Fruit fly (Drosophila melanogaster): Measurements from ENCODE around the gene ppk22.

The ppk22 gene

DNA sequence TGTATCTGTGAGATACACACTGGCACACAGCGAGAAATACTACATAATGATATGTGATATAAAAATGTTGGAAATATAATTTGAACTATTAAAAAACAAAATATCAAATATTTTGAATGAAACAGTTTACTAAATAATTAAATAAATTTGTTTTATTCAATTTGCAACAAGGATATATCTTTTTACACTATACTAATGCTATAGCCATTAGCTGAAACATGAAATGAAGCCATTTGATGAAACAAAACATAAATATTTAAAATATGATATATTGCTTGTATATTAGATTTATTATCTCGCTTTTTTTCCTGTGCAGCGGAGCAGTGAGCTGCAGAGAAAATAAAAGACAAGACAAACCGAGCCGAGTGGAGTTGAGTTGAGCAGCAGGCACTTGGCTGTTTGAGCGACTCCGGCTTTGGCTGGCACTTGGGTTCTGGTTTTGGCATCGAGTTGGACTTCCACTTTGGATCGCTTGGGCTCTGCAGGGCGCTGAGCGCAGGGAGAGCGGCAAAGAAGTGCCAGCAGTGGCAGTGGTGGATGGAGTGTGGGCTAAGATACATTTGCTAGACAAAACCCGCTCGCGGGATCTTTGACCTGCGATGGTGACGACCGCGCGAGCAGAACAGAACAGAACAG lies 33.8 kb upstream of the ppk22 start (continued):
- TF ChIP-seq B-H2 (GFP tag; optimal IDR thresholded peaks at IDR 0.05): no peak
- no peak for TF ChIP-seq sc (optimal IDR thresholded peaks at IDR 0.05)
- TF ChIP-seq sc (GFP tag; optimal IDR thresholded peaks at IDR 0.05): peak; percentile 48
- TF ChIP-seq CG5245 (GFP tag; optimal IDR thresholded peaks at IDR 0.05): no peak
- no peak for TF ChIP-seq bigmax (GFP tag; optimal IDR thresholded peaks at IDR 0.05)
- TF ChIP-seq CG7372 (GFP tag; IDR thresholded peaks at IDR 0.05): no peak
- TF ChIP-seq MTF-1 (GFP tag; optimal IDR thresholded peaks at IDR 0.05; ENCODE audit: borderline replicate concordance): peak; percentile 40
- peak; percentile 40; the same call in 1 of the 3 replicates for TF ChIP-seq CG2889 (GFP tag; IDR thresholded peaks at IDR 0.05)
- peak in 1 of 2 experiments; percentile 30 for TF ChIP-seq Trl (optimal IDR thresholded peaks at IDR 0.05)
- no peak for TF ChIP-seq Trl (GFP tag; optimal IDR thresholded peaks at IDR 0.05)
- peak; percentile 62 for TF ChIP-seq CG6854 (GFP tag; optimal IDR thresholded peaks at IDR 0.05)
- TF ChIP-seq pum (GFP tag; optimal IDR thresholded peaks at IDR 0.05): no peak
- TF ChIP-seq chn (GFP tag; optimal IDR thresholded peaks at IDR 0.05): no peak
- TF ChIP-seq CG33557 (GFP tag; optimal IDR thresholded peaks at IDR 0.05): peak; percentile 89
- no peak for TF ChIP-seq CG8944 (GFP tag; optimal IDR thresholded peaks at IDR 0.05)
- no peak for TF ChIP-seq pzg (GFP tag; optimal IDR thresholded peaks at IDR 0.05)
- TF ChIP-seq ham (GFP tag; IDR thresholded peaks at IDR 0.05): no peak
- peak; percentile 57 for TF ChIP-seq CG6254 (GFP tag; optimal IDR thresholded peaks at IDR 0.05)
- peak; percentile 57 for TF ChIP-seq CG11696 (GFP tag; IDR thresholded peaks at IDR 0.05)
- no peak for TF ChIP-seq CG9797 (GFP tag; optimal IDR thresholded peaks at IDR 0.05)
- peak; percentile 34 for TF ChIP-seq CG32772 (GFP tag; IDR thresholded peaks at IDR 0.05)
- TF ChIP-seq CG4854 (GFP tag; optimal IDR thresholded peaks at IDR 0.05): no peak
- peak; percentile 86 for TF ChIP-seq CG6689 (GFP tag; IDR thresholded peaks at IDR 0.05)
- TF ChIP-seq CG10543 (GFP tag; optimal IDR thresholded peaks at IDR 0.05): no peak
- TF ChIP-seq p53 (GFP tag; optimal IDR thresholded peaks at IDR 0.05): no peak
- TF ChIP-seq gcm2 (GFP tag; optimal IDR thresholded peaks at IDR 0.05): no peak
- peak; percentile 40 for TF ChIP-seq CG6765 (GFP tag; optimal IDR thresholded peaks at IDR 0.05)
- TF ChIP-seq amos (GFP tag; IDR thresholded peaks at IDR 0.05; ENCODE audit: partially characterized antibody): no peak
- TF ChIP-seq CG15073 (GFP tag; optimal IDR thresholded peaks at IDR 0.05): no peak
- peak; percentile 73 for TF ChIP-seq cwo (GFP tag; optimal IDR thresholded peaks at IDR 0.05)
- no peak for TF ChIP-seq Hey (tag; optimal IDR thresholded peaks at IDR 0.05)
- no peak for TF ChIP-seq Dll (GFP tag; IDR thresholded peaks at IDR 0.05; ENCODE audit: partially characterized antibody)
- no peak for TF ChIP-seq Dfd (GFP tag; optimal IDR thresholded peaks at IDR 0.05)
- no peak for TF ChIP-seq wdn (GFP tag; IDR thresholded peaks at IDR 0.05)
- no peak for TF ChIP-seq fu2 (GFP tag; optimal IDR thresholded peaks at IDR 0.05)
- no peak for TF ChIP-seq CHES-1-like (GFP tag; optimal IDR thresholded peaks at IDR 0.05)
- TF ChIP-seq nerfin-2 (GFP tag; IDR thresholded peaks at IDR 0.05; ENCODE audit: partially characterized antibody): no peak
- TF ChIP-seq az2 (GFP tag; optimal IDR thresholded peaks at IDR 0.05): peak; percentile 67
- TF ChIP-seq trh (GFP tag; optimal IDR thresholded peaks at IDR 0.05): no peak
- no peak for TF ChIP-seq Lpt (GFP tag; optimal IDR thresholded peaks at IDR 0.05)
- TF ChIP-seq CG15696 (tag; optimal IDR thresholded peaks at IDR 0.05): peak; percentile 92
- TF ChIP-seq stc (GFP tag; IDR thresholded peaks at IDR 0.05): no peak; the same call in 1 of the 2 replicates
- TF ChIP-seq Bgb (GFP tag; IDR thresholded peaks at IDR 0.05; ENCODE audit: partially characterized antibody): no peak
- no peak for TF ChIP-seq ems (GFP tag; optimal IDR thresholded peaks at IDR 0.05)
- TF ChIP-seq Oli (tag; optimal IDR thresholded peaks at IDR 0.05): peak; percentile 78
- TF ChIP-seq CG10366 (GFP tag; IDR thresholded peaks at IDR 0.05): 0 out of 2 replicates have a peak, but pooled peaks have one; percentile 19
- TF ChIP-seq Poxn (GFP tag; IDR thresholded peaks at IDR 0.05): no peak
- no peak for TF ChIP-seq dan (GFP tag; IDR thresholded peaks at IDR 0.05)
- peak; percentile 80 for TF ChIP-seq sqz (GFP tag; optimal IDR thresholded peaks at IDR 0.05)
- no peak for TF ChIP-seq CG3995 (GFP tag; optimal IDR thresholded peaks at IDR 0.05)
- no peak for TF ChIP-seq D (optimal IDR thresholded peaks at IDR 0.05)
- TF ChIP-seq D (GFP tag; optimal IDR thresholded peaks at IDR 0.05): peak; percentile 83
